Fruit fly (Drosophila melanogaster) whole organism, larva: ENCODE data around the gene CG15425.

Experiments used
- noc ChIP-seq: fragments of 200-800 bp; sonication (Bioruptor generic); optimal IDR thresholded peaks from 3 replicates; lab custom pipeline; 2019; ENCODE audit warnings: missing biosample characterization, mild to moderate bottlenecking, missing genetic modification characterization, moderate library complexity

CG15425 gene

DNA sequence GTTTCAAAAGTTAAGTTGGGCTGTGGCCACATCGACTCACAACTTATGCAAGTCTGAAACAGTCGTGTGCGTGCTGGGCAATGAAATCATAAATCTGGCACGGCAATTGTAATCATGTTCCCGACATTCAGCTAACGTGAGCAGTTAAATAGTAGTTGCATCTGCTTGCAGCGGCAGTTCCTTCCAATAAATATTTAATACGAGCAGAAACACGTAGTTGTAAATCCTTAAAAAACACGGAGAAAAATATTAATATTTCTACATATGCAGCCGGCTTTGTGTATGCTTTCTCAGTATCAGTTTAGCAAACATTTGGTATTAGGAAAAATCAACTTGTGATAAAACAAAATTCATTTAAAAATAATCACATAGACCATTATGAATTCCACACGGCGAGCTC is at the start of gene CG15425:
Gene CG15425 (plus strand): TSS at position 301 of the 400 bp plus-strand sequence.
- TF ChIP-seq noc (tag; lab: Kevin White, UChicago), result no peak

DNA sequence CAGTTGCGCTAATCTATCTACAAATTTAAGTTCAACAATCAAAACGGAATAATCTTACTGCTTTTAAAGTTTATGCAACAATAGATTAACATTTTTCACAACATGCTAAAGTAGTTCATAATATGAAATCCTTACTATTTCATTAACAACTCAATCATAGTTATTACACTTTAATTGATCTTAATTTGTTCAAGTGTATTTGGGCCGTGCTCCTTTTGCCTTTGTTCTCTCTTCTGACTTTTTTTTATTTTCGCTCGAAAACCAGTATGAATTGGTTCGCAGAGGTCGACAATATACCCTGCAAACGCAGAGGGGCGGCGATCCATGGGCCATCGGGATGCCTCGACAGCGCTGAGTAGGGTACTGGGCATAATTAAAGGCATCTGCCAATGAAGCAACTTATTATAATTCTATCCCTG is 46.0 kb upstream of the CG15425 start:
- TF ChIP-seq noc (tag; lab: Kevin White, UChicago), result no peak

DNA sequence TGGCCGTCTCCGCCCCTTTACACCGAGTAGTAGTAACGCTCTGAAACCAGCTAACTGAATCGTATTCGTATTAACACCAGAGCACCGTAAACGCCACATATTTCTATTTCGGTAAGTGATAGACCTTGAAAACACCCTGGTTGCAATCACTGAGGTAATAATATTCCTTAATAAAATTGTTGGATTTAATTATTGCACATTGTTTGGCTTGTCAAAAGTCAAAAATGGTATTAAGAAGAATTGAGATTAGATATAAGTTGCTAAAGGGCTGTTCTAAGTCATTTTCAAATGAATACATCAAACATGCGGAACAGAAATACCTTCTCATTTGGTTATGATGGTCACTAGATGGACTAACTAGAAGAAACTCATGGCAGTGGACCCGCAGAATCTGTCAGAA is 38.6 kb upstream of the CG15425 start:
- peak; percentile 65 for TF ChIP-seq noc (tag; lab: Kevin White, UChicago)

DNA sequence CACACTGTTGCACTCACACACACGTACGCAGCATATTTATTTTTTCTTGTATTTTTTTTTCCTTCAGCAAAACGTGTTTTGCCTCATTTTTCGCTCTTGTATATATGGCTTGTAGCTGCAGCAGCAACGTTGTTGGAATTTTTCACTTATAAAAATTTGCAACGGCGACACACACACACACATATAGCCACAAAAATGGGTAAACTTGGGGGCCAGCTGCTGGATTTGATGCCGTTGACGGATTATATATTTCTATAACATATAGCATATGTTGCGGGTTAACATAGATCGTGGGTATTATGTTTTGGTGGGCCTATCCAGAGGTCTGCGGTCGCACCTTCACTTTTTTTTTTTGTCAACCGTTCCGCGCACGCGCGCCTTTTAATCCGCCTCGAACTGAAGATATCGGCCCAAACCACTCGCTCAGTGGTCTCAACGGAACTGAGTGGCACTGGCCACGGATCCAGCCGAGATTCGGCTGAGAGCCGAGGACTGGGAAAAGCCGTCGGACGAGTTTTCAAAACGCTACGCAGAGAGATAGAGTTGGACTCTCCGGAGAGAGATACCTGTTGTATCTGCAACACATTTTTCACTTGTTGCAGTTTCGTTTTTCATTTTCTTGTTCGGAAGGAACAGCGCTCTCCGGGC is 35.9 kb upstream of the CG15425 start, which contains the start of gene ft:
Gene ft (minus strand): TSS at position 443 of the 648 bp plus-strand sequence.
- TF ChIP-seq noc (tag; lab: Kevin White, UChicago), result no peak

DNA sequence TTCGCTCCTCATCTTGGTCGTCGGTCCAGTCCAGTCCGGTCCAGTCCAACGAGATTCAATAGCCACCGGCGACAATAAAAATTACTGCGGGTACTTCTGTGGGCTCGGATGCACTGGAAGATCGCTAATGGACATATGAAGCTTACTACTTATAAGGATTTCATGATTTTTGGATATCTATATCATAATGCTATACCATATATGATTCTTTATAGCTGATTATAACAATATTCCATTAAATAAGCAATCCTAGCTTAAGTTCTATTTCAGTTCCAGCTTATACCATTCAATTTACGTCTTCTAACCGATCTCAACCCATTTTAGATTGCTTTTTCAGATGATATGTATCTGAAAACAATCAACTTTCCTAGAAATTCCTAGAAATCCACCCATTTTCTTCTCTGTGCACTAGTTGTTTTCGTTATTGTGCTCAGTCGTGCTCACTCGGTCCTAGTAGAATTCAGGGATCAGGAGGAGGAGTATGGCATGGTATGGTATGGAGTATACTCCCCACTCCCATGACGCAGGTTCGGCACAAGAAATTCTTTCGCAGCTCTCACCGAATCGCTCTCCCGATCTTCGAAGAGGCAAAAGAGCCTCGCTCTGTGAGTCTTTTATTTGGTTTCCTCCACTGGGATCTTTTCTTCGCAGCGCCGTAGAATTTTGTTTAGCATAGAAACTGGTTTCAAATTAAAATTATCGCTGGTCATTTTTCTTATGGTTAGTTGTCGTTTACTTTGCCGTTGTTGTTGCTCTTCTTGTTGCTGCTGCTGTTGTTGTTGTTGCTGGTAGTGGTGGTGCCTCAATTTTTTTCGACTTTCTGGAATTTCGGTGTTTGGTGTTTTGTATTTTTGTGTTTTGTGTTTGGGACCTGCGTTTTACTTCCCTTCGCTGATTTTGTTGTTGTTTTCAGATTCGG is 35.1 kb upstream of the CG15425 start:
- no peak for TF ChIP-seq noc (tag; lab: Kevin White, UChicago)

DNA sequence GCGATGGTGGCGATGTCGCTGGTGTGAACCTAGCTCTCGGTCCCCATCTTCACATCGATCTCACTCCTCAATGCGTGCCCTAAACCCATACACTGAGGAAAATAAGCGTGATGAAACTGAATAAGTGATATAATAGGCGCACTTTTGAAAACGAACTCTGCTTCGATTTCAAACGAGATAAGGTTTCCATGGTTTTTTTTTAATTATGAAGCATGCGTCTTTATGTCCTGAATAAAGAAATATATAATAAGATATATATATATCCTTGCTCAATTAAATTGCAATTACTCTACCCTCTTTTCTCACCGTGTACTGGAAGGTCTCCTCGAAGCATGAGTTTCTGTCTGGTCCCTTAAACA is 34.5 kb upstream of the CG15425 start:
- TF ChIP-seq noc (tag; lab: Kevin White, UChicago), result peak; percentile 43

DNA sequence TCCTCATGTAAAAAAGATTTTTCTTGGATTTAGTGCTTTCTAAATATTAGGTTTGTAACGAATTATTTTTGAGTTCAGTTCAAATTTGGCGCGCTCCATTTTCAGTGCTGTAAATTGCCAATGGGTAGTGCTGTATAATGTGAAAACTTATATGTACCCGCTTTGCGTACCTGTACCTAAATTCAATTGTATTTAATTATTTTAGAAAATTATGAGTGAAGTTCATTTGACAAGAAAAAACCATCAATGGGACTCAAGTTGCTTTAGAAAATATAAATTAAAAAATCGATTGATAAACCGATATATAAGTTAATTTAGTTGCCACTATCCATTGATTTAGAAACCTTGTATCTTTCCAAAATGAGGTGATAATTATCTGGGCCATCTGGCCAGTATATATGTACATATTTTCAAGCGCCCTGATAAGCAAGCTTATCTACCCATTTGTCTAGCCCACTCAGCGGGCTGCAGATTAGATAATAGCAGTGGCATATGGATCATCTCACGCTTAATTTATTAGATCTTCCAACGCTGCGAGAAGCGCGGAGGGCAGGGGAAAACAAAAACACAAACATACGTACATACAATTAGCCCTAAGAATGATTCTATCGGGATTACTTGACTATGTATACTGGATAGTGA is 33.1 kb upstream of the CG15425 start:
- peak; percentile 66 for TF ChIP-seq noc (tag; lab: Kevin White, UChicago)

DNA sequence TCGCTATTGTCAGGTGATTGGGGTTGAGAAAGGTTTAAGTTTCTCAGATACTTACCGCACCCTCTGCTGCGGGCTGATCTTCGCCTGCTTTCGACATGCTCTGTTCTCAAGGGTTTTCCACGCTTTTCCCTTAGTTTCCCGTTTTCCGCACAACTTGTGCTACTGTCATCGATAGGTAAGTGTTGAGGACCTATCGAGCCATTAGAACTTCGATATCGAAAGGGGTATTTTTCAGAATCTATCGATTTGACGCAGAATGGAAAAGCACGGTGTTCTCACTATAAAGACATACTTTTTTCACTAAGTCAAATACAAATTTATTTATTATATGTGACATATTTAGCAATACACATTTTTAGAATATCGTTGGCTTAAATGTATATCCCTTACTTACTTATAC is 30.6 kb upstream of the CG15425 start, which contains the start of gene CG3702:
Gene CG3702 (minus strand): TSS at position 306 of the 400 bp plus-strand sequence.
- no peak for TF ChIP-seq noc (tag; lab: Kevin White, UChicago)

DNA sequence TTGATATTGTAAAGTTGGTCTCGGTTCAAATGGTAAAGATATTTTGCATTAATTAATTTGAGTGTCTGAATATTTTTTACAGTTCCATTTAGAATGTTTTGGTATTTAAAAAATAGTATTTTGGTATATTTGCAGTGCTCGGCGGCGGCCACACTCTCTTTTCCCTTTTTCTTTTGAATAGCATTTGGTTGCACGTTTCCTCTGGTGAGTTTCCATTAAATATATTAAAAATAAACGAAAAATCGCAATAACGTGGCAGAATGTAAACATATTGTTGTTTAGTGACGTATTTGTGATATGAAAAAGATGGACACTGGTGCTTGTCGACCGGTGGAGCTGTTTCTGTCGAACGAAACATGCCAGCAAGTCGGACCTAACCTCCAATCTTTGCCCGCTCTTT is 29.8 kb upstream of the CG15425 start, which contains the start of gene RpL40:
Gene RpL40 (plus strand): TSS at position 154 of the 400 bp plus-strand sequence.
- no peak for TF ChIP-seq noc (tag; lab: Kevin White, UChicago)

DNA sequence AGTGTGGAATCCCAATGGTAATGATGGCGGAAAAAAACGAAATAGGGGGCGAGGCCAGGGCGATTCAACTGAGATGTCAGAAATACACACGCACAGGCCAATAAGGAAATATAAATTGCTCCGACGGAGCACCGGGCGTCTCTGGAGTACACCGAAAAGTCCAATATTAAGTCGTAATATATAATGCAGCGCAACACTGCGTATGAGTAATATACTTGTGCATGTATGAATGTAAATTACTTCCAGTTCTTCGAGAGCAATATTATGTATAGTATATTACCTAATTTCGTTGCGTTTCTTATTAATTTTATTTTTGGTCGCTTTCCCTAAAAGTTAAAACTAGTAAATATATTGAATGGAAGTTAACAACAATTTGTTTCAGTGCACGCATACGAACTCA is 26.8 kb upstream of the CG15425 start:
- no peak for TF ChIP-seq noc (tag; lab: Kevin White, UChicago)

DNA sequence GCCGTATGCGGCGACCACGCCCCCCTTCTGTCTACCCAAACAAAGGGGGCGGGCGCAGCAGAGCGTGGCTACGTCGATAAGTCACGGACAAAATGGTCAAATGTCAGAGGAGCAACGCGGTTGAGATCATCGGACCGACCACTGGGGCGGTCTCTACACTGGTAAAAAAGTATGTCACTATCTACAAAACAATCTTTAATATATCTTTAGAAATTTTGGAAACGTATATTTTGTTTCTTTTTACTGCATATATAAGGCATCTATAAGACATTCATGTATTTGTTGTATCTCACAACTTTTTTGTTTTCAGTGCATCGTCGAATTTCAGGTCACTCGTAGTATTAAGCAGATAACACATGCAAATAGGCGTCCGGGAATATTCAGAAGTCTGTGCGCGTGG is 15.9 kb upstream of the CG15425 start:
- TF ChIP-seq noc (tag; lab: Kevin White, UChicago), result no peak

DNA sequence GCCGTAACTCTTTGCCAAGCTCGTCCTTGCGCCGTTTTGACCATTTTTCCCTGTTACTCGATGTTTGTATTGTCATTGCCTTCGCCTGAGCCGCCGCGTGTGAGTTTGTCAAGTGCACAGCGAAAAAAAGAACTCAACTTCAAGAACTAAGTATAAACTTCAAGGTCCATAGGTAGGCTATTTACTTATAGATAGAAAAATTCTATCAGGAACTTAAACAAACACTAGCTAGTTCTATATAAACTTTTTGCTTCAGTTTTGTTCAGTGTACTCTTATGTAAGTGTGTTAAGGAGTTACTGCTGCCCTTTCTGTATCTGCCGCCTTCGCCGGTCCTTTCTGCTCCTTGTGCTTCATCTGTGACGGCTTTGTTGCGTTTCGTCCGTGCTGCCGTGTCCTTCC is 11.0 kb upstream of the CG15425 start:
- TF ChIP-seq noc (tag; lab: Kevin White, UChicago), result no peak

DNA sequence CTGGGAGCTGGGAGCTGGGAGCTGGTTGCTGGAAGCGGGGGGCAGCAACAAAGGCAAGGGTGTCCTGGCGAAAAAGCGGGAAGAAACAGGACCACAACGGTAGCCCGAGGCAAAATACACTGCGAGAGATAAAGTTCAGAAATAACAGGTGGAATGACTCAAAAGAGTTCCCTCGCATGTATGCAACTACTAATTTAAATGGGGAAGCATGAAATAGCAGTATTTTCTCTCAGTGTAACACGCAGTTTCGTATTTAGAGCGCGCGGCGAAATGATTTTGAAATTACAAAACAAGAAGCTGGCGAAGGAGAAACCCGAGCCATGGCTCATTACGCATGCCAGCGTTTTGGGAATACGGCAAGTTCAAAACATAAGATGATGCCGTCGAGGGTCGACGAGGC is 9.1 kb upstream of the CG15425 start:
- no peak for TF ChIP-seq noc (tag; lab: Kevin White, UChicago)

DNA sequence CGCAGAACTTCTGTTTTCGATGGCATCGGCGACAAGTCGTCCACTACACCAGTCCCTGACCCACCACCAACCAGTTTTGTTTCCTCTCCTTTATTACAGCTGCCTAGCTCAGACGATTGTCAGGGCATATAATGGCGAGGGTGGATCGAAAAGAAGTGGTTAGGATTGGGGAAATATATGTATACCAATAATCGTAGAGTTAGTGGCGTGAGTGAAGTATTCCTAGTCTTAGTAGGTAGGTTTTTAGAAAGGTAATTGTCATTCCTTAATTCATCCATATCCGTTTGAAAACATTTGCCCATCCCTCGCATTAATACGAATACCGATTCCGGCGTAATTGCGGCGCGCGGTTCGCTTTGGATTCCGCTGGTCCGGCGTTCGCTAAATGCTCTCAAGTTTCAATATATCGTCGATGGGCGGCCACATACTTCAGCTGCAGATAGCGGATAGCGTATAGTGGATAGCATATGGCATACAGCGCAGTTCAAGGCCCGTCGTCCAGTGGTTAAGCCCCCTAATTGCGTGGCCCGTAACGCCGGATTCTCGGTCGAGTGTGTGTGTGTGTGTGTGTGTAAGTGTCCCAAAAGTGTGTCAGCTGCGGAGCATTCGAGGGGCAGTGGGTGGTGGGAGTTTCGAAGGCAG is 4.4 kb upstream of the CG15425 start:
- TF ChIP-seq noc (tag; lab: Kevin White, UChicago), result no peak

DNA sequence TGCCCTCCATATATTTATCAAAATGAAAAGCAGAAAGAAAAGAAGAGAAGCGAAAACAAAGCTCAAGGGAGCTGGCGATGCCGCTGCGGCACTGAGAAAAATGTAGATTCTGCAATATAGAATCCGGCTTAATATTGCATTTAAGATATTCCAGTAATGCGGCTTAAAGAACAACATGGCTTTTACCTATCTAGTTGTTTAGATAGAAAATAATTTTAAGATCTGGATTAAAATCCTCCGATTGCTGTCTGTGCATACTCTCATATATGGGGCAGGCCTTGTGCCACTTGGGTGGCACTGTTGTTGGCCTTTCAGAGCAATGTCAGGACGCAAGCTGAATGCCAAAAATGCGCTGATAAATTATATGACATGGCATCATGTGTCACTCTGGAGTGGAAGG is 2.4 kb upstream of the CG15425 start:
- TF ChIP-seq noc (tag; lab: Kevin White, UChicago), result no peak
